Worm (Caenorhabditis elegans) whole organism, young adult: ENCODE results near the gene fbxc-19.
A peak's percentile ranks its signal among the peaks of the same experiment; 100 is the strongest.

Experiments
- B0019.2 ChIP-seq: fragments of 200-800 bp; sonication (Bioruptor generic); conservative IDR thresholded peaks from 2 replicates; pipeline ENCODE4 v1.3.6; 2022; ENCODE audit warnings: missing genetic modification reagents, missing genetic modification characterization, missing compliant biosample characterization
- B0035.1 ChIP-seq: sonication (generic microtip); optimal IDR thresholded peaks from 2 replicates; lab custom pipeline; 2016; ENCODE audit warnings: missing genetic modification characterization, mild to moderate bottlenecking, missing compliant biosample characterization, missing genotype, missing genetic modification reagents
- C06A6.2 ChIP-seq: fragments of 200-800 bp; sonication (Bioruptor generic); conservative IDR thresholded peaks from 2 replicates; pipeline ENCODE4 v1.3.6; 2022; ENCODE audit warnings: missing genetic modification characterization, missing compliant biosample characterization
- C17E4.6 ChIP-seq: fragments of 200-800 bp; sonication (Bioruptor generic); IDR thresholded peaks from 2 replicates; pipeline ENCODE4 v1.3.6; 2022; ENCODE audit warnings: missing genetic modification reagents, missing genetic modification characterization, missing compliant biosample characterization
- F39B2.1 ChIP-seq: fragments of 200-800 bp; sonication (Bioruptor generic); IDR thresholded peaks from 2 replicates; pipeline ENCODE4 v1.3.6; 2022; ENCODE audit warnings: missing genetic modification reagents, missing genetic modification characterization, missing compliant biosample characterization
- T07F8.4 ChIP-seq: sonication (generic microtip); optimal IDR thresholded peaks from 2 replicates; lab custom pipeline; 2016; ENCODE audit warnings: mild to moderate bottlenecking, missing genetic modification characterization, moderate library complexity, missing compliant biosample characterization
- T26A5.8 ChIP-seq: sonication (generic microtip); optimal IDR thresholded peaks from 2 replicates; lab custom pipeline; 2016; ENCODE audit warnings: missing genetic modification characterization, missing compliant biosample characterization
- Y67H2A.10 ChIP-seq: fragments of 200-800 bp; sonication (Bioruptor generic); conservative IDR thresholded peaks from 2 replicates; pipeline ENCODE4 v1.3.6; 2022; ENCODE audit warnings: missing genetic modification reagents, missing genetic modification characterization, missing compliant biosample characterization
- Y95B8A.8 ChIP-seq: fragments of 200-800 bp; sonication (Bioruptor generic); IDR thresholded peaks from 2 replicates; pipeline ENCODE4 v1.3.6; 2022; ENCODE audit warnings: missing genetic modification reagents, missing genetic modification characterization, missing compliant biosample characterization
- ZK185.1 ChIP-seq: sonication (generic microtip); optimal IDR thresholded peaks from 2 replicates; lab custom pipeline; 2016; ENCODE audit warnings: mild to moderate bottlenecking, missing genetic modification characterization, missing compliant biosample characterization; ENCODE audit not compliant: poor library complexity, severe bottlenecking
- aptf-3 ChIP-seq: fragments of 200-800 bp; sonication (Bioruptor generic); IDR thresholded peaks from 2 replicates; pipeline ENCODE4 v1.3.6; 2022; ENCODE audit warnings: missing genetic modification characterization, missing compliant biosample characterization
- atf-7 ChIP-seq: sonication (generic microtip); optimal IDR thresholded peaks from 2 replicates; lab custom pipeline; 2017; ENCODE audit warnings: mild to moderate bottlenecking, missing genetic modification characterization, missing compliant biosample characterization
- bed-1 ChIP-seq: fragments of 200-800 bp; sonication (Bioruptor generic); IDR thresholded peaks from 2 replicates; pipeline ENCODE4 v1.3.6; 2022; ENCODE audit warnings: missing genetic modification reagents, missing genetic modification characterization, missing compliant biosample characterization
- bed-2 ChIP-seq: fragments of 200-800 bp; sonication (Bioruptor generic); IDR thresholded peaks from 2 replicates; pipeline ENCODE4 v1.3.6; 2022; ENCODE audit warnings: missing genetic modification reagents, missing genetic modification characterization, missing compliant biosample characterization
- cebp-1 ChIP-seq, 2 experiments: fragments of 200-800 bp in 1 of 2; sonication (Bioruptor generic) in 1 of 2; sonication (generic microtip) in 1 of 2; IDR thresholded peaks in 1 of 2; optimal IDR thresholded peaks in 1 of 2; 2 replicates each; pipeline versions ENCODE4 v1.3.6 to Lab custom; 2017 to 2022; ENCODE audit warnings: missing compliant biosample characterization in 2 of 2, missing genetic modification characterization in 2 of 2, mild to moderate bottlenecking in 1 of 2, missing genetic modification reagents in 1 of 2, moderate library complexity in 1 of 2
- ceh-40 ChIP-seq: fragments of 200-800 bp; sonication (Bioruptor generic); IDR thresholded peaks from 2 replicates; pipeline ENCODE4 v1.3.6; 2022; ENCODE audit warnings: missing genetic modification characterization, missing compliant biosample characterization
- dox-1 ChIP-seq: fragments of 200-800 bp; sonication (Bioruptor generic); IDR thresholded peaks from 2 replicates; pipeline ENCODE4 v1.3.6; 2022; ENCODE audit warnings: missing genetic modification reagents, missing genetic modification characterization, missing compliant biosample characterization
- egl-18 ChIP-seq: fragments of 200-800 bp; sonication (Bioruptor generic); IDR thresholded peaks from 2 replicates; pipeline ENCODE4 v1.3.6; 2022; ENCODE audit warnings: missing genetic modification reagents, missing genetic modification characterization, missing compliant biosample characterization
- ets-4 ChIP-seq: fragments of 200-800 bp; sonication (Bioruptor generic); optimal IDR thresholded peaks from 2 replicates; lab custom pipeline; 2018; ENCODE audit warnings: mild to moderate bottlenecking, missing genetic modification characterization, missing compliant biosample characterization
- hmg-1.2 ChIP-seq: fragments of 200-800 bp; sonication (Bioruptor generic); IDR thresholded peaks from 2 replicates; pipeline ENCODE4 v1.3.6; 2022; ENCODE audit warnings: missing genetic modification reagents, missing genetic modification characterization, missing compliant biosample characterization
- hmg-20 ChIP-seq: fragments of 200-800 bp; sonication (Bioruptor generic); IDR thresholded peaks from 2 replicates; pipeline ENCODE4 v1.3.6; 2022; ENCODE audit warnings: missing genetic modification reagents, missing genetic modification characterization, missing compliant biosample characterization
- hsf-1 ChIP-seq: fragments of 200-800 bp; sonication (Bioruptor generic); IDR thresholded peaks from 2 replicates; pipeline ENCODE4 v1.3.6; 2022; ENCODE audit warnings: missing genetic modification reagents, missing genetic modification characterization, missing compliant biosample characterization
- lin-26 ChIP-seq: fragments of 200-800 bp; sonication (Bioruptor generic); IDR thresholded peaks from 2 replicates; pipeline ENCODE4 v1.3.6; 2022; ENCODE audit warnings: missing genetic modification reagents, missing genetic modification characterization, missing compliant biosample characterization
- madf-6 ChIP-seq: fragments of 200-800 bp; sonication (Bioruptor generic); IDR thresholded peaks from 2 replicates; pipeline ENCODE4 v1.3.6; 2022; ENCODE audit warnings: missing genetic modification reagents, missing genetic modification characterization, missing compliant biosample characterization
- mcd-1 ChIP-seq: fragments of 200-800 bp; sonication (Bioruptor generic); IDR thresholded peaks from 2 replicates; pipeline ENCODE4 v1.3.6; 2022; ENCODE audit warnings: missing genetic modification reagents, missing genetic modification characterization, missing compliant biosample characterization
- mel-28 ChIP-seq: sonication (generic microtip); optimal IDR thresholded peaks from 2 replicates; lab custom pipeline; 2016; ENCODE audit warnings: borderline replicate concordance, mild to moderate bottlenecking, missing genetic modification characterization, missing compliant biosample characterization
- mes-4 ChIP-seq: sonication (generic microtip); optimal IDR thresholded peaks from 2 replicates; lab custom pipeline; 2016; ENCODE audit warnings: missing genotype, missing genetic modification characterization, missing compliant biosample characterization
- mxl-1 ChIP-seq: sonication (generic microtip); optimal IDR thresholded peaks from 2 replicates; lab custom pipeline; 2016; ENCODE audit warnings: missing genetic modification characterization, missing compliant biosample characterization
- nfyb-1 ChIP-seq: fragments of 200-800 bp; sonication (Bioruptor generic); IDR thresholded peaks from 2 replicates; pipeline ENCODE4 v1.3.6; 2022; ENCODE audit warnings: missing genetic modification reagents, missing genetic modification characterization, missing compliant biosample characterization
- nhr-179 ChIP-seq: sonication (generic microtip); optimal IDR thresholded peaks from 2 replicates; lab custom pipeline; 2016; ENCODE audit warnings: mild to moderate bottlenecking, missing genetic modification characterization, missing compliant biosample characterization
- rcor-1 ChIP-seq: fragments of 200-800 bp; sonication (Bioruptor generic); IDR thresholded peaks from 2 replicates; pipeline ENCODE4 v1.3.6; 2022; ENCODE audit warnings: missing genetic modification reagents, missing genetic modification characterization, missing compliant biosample characterization
- snpc-3.4 ChIP-seq: sonication (generic microtip); optimal IDR thresholded peaks from 2 replicates; lab custom pipeline; 2017; ENCODE audit warnings: missing genetic modification characterization, mild to moderate bottlenecking, missing compliant biosample characterization, antibody characterized with exemption, moderate library complexity, missing genotype, missing genetic modification reagents
- snpc-4 ChIP-seq, 5 experiments: fragments of 150-350 bp in 1 of 5; sonication (generic microtip) in 4 of 5; optimal IDR thresholded peaks; 2 replicates each; lab custom pipeline; 2014 to 2018; ENCODE audit warnings: missing genetic modification characterization in 5 of 5, missing biosample characterization in 3 of 5, antibody characterized with exemption in 2 of 5, mild to moderate bottlenecking in 2 of 5, missing compliant biosample characterization in 2 of 5, missing genotype in 2 of 5, moderate library complexity in 2 of 5, missing genetic modification reagents in 1 of 5
- tbp1 ChIP-seq: fragments of 200-800 bp; sonication (Bioruptor generic); optimal IDR thresholded peaks from 2 replicates; lab custom pipeline; 2018; ENCODE audit warnings: mild to moderate bottlenecking, missing genetic modification characterization, missing compliant biosample characterization
- tbx-9 ChIP-seq: sonication (generic microtip); optimal IDR thresholded peaks from 2 replicates; lab custom pipeline; 2016; ENCODE audit warnings: borderline replicate concordance, missing genetic modification characterization, inconsistent platforms, missing compliant biosample characterization
- xnd-1 ChIP-seq: sonication (generic microtip); optimal IDR thresholded peaks from 2 replicates; lab custom pipeline; 2016; ENCODE audit warnings: missing genotype, missing genetic modification reagents, missing genetic modification characterization, missing compliant biosample characterization
- zfh-2 ChIP-seq: fragments of 200-800 bp; sonication (Bioruptor generic); conservative IDR thresholded peaks from 2 replicates; pipeline ENCODE4 v1.3.6; 2022; ENCODE audit warnings: missing genetic modification reagents, missing genetic modification characterization, missing compliant biosample characterization
- zim-3 ChIP-seq: sonication (generic microtip); optimal IDR thresholded peaks from 2 replicates; lab custom pipeline; 2017; ENCODE audit warnings: mild to moderate bottlenecking, missing genetic modification characterization, moderate library complexity, missing compliant biosample characterization
- ztf-22 ChIP-seq: fragments of 200-800 bp; sonication (Bioruptor generic); optimal IDR thresholded peaks from 2 replicates; lab custom pipeline; 2018; ENCODE audit warnings: mild to moderate bottlenecking, missing genetic modification characterization, moderate library complexity, missing compliant biosample characterization
- ztf-26 ChIP-seq: sonication (generic microtip); optimal IDR thresholded peaks from 2 replicates; lab custom pipeline; 2017; ENCODE audit warnings: missing genetic modification characterization, missing compliant biosample characterization
- ztf-28 ChIP-seq: fragments of 200-800 bp; sonication (Bioruptor generic); IDR thresholded peaks from 2 replicates; pipeline ENCODE4 v1.3.6; 2022; ENCODE audit warnings: missing genetic modification reagents, missing genetic modification characterization, missing compliant biosample characterization

The fbxc-19 gene

DNA sequence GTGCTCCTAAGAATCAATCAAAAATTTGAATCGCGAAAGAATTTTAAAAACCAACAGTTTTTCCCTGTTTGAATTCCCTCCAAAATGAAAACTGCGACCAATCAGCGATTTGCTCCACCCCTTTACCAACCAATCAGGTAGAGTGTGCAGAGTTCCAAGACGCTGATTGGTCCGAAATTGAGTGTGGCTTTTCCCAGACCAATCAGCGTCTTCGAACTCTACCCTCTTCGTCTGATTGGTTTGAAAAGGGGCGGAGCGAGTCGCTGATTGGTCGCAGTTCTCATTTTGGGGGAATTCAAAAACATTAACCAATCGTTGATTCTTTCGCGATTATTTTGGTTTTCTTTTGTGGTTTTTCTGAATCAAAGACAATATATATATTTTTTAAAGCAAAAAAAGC, 24.3 kb downstream of the fbxc-19 start:
- TF ChIP-seq nfyb-1 (GFP tag; lab: Robert Waterston, UW) (peak; percentile 58; the same call in 1 of the 2 replicates), B0019.2 (no peak)

DNA sequence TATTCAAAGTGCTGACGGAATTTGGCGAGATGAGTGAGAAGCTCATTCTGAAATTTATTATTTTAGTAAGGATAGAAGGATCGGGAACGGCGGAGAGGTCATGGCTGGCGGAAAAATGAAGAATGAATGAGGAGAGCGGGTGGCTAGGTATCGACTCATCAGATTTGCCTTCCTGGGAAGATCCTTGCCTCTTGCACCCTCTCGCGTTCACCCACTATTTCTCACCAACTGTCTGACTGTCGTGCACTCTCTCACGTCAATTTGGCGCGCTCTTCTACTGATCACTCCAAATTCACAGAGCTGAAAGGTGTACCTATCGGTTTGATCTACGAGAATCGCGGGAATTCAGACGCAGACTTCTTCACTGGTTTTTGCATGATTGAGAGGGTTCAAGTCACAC, 27.8 kb downstream of the fbxc-19 start, which contains the start of gene fbxb-97:
fbxb-97 (minus strand) TSS at position 53 of the 400 bp plus-strand sequence.
- TF ChIP-seq madf-6 (GFP tag; lab: Robert Waterston, UW) (peak; percentile 42; the same call in 1 of the 2 replicates), hmg-1.2 (GFP tag; lab: Robert Waterston, UW) (peak; percentile 20; the same call in 1 of the 2 replicates), C06A6.2 (GFP tag; lab: Robert Waterston, UW) (no peak), T26A5.8 (tag; lab: Kevin White, UChicago) (no peak), nfyb-1 (GFP tag; lab: Robert Waterston, UW) (no peak)

DNA sequence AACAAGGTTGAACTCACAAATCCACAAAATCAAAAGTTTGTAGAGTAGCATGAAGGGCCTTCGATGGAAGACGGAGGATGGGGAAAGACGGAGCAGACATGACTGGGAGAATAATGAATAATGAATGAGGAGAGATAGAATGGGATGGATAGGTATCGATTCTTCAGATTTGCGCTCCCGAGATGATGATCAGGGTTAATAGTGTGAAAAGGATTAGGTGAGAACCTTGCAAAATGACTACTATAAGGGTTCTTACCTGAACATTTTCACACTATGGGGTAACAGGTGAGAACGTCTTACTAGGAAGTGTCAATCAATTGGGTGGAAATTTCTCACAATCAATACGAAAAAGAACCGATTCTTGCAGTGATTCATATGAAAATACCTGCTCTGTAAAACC, 30.0 kb downstream of the fbxc-19 start, which contains the start of gene fbxb-96:
fbxb-96 (minus strand) TSS at position 101 of the 400 bp plus-strand sequence.
- TF ChIP-seq F39B2.1 (GFP tag; lab: Robert Waterston, UW) = no peak
- TF ChIP-seq bed-2 = no peak
- TF ChIP-seq egl-18 (GFP tag; lab: Robert Waterston, UW) = no peak
- TF ChIP-seq B0035.1 = no peak
- TF ChIP-seq Y95B8A.8 (GFP tag; lab: Robert Waterston, UW) = no peak
- no peak for TF ChIP-seq T07F8.4 (tag; lab: Kevin White, UChicago)
- no peak for TF ChIP-seq snpc-3.4
- TF ChIP-seq mes-4 (tag; lab: Kevin White, UChicago) = no peak
- TF ChIP-seq nhr-179 (tag; lab: Kevin White, UChicago) = no peak
- no peak for TF ChIP-seq aptf-3

DNA sequence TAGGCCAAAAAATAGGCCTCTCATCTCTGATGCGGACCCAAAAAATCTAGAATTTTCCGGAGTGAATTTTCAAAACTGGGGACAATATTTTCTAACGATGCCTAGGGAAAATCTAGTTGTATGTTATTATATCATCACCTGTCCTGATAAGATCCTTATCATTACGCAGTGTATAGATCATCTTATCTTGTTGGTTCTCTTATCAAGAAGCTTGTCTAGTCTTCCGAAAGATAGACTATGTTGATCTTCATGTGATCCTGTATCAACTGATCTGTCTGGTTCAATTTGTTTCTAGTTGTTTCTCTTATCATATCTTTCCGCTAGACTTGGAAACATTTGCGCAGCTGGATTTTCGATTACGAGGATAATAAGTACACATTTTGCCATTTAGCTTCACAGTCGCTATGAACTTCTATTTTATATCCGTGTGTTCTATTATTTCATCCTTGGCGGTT, 30.6 kb downstream of the fbxc-19 start, which contains the start of gene C52E2.3:
C52E2.3 (plus strand) TSS at position 405 of the 455 bp plus-strand sequence.
- TF ChIP-seq mel-28 = no peak
- TF ChIP-seq hsf-1 (GFP tag; lab: Robert Waterston, UW) = no peak
- TF ChIP-seq ceh-40 (GFP tag; lab: Robert Waterston, UW) = no peak
- no peak for TF ChIP-seq C17E4.6
- no peak for TF ChIP-seq bed-1 (GFP tag; lab: Robert Waterston, UW)
- TF ChIP-seq rcor-1 (GFP tag; lab: Robert Waterston, UW) = no peak
- no peak for TF ChIP-seq zfh-2 (GFP tag; lab: Robert Waterston, UW)
- TF ChIP-seq mxl-1 (tag; lab: Kevin White, UChicago) = no peak
- no peak for TF ChIP-seq Y67H2A.10 (GFP tag; lab: Robert Waterston, UW)
- TF ChIP-seq zim-3 (tag; lab: Kevin White, UChicago) = no peak
- TF ChIP-seq nfyb-1 (GFP tag; lab: Robert Waterston, UW) = no peak
- no peak for TF ChIP-seq ztf-28 (GFP tag; lab: Robert Waterston, UW)
- TF ChIP-seq hmg-20 = no peak
- TF ChIP-seq dox-1 (GFP tag; lab: Robert Waterston, UW) = no peak

DNA sequence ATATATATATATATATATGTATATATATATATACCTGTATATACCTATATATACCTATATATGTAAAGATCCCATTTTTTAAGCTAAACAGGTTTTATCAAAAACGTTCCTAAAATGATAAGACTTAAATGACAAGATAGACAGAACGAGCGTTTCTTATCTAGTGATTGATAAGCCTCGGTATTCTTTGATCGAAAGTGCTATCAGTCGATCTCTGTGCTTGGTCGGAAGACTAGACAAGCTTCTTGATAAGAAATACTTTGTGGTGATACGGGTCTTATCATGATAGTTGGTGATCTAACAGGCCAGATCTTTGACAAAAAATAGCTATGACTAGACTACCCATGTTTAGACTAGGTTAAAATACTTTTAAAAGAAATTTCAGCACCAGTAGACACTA, 31.4 kb downstream of the fbxc-19 start:
- TF ChIP-seq mes-4 (tag; lab: Kevin White, UChicago) (no peak), mcd-1 (GFP tag; lab: Robert Waterston, UW) (0 out of 2 replicates have a peak, but pooled peaks have one; percentile 21), cebp-1 (GFP tag; IDR thresholded peaks at IDR 0.05; lab: Robert Waterston, UW) (no peak), cebp-1 (tag; optimal IDR thresholded peaks at IDR 0.05; lab: Kevin White, UChicago) (no peak), ets-4 (GFP tag; lab: Kevin White, UChicago) (peak; percentile 85), ZK185.1 (tag; lab: Kevin White, UChicago) (no peak), ztf-22 (peak; percentile 82), Y95B8A.8 (GFP tag; lab: Robert Waterston, UW) (no peak), lin-26 (no peak), xnd-1 (tag; lab: Kevin White, UChicago) (no peak), snpc-4 (GFP tag; optimal IDR thresholded peaks at IDR 0.05; lab: Kevin White, UChicago) (no peak), snpc-4 (tag; optimal IDR thresholded peaks at IDR 0.05; lab: Kevin White, UChicago) (no peak), tbx-9 (no peak), dox-1 (GFP tag; lab: Robert Waterston, UW) (peak; percentile 73), ztf-26 (tag; lab: Kevin White, UChicago) (peak; percentile 7), atf-7 (tag; lab: Kevin White, UChicago) (peak; percentile 56), tbp1 (GFP tag; lab: Kevin White, UChicago) (peak; percentile 42)
